Fruit fly (Drosophila melanogaster) whole organism, embryonic: ENCODE data around the gene CG15725.

ENCODE experiments used
- Blimp-1 ChIP-seq: fragments of 200-800 bp; sonication (Bioruptor generic); optimal IDR thresholded peaks from 3 replicates; lab custom pipeline; 2018; ENCODE audit warnings: missing biosample characterization, missing genetic modification characterization, mild to moderate bottlenecking, moderate library complexity, missing genetic modification reagents
- Bteb2 ChIP-seq: fragments of 200-800 bp; sonication (Bioruptor generic); optimal IDR thresholded peaks from 2 replicates; lab custom pipeline; 2016; ENCODE audit warnings: missing biosample characterization, missing genetic modification characterization
- CG10543 ChIP-seq: fragments of 200-800 bp; sonication (Bioruptor generic); optimal IDR thresholded peaks from 3 replicates; lab custom pipeline; 2017; ENCODE audit warnings: missing biosample characterization, mild to moderate bottlenecking, missing genetic modification characterization, moderate library complexity
- CG10959 ChIP-seq: fragments of 200-800 bp; sonication (Bioruptor generic); IDR thresholded peaks from 2 replicates; pipeline ENCODE4 v1.3.6; 2022; ENCODE audit warnings: missing biosample characterization, missing genetic modification characterization
- CG12236 ChIP-seq: fragments of 200-800 bp; sonication (Bioruptor generic); optimal IDR thresholded peaks from 2 replicates; lab custom pipeline; 2016; ENCODE audit warnings: missing biosample characterization, missing genetic modification characterization
- CG15011 ChIP-seq: fragments of 200-800 bp; sonication (Bioruptor generic); optimal IDR thresholded peaks from 3 replicates; lab custom pipeline; 2018; ENCODE audit warnings: missing biosample characterization, mild to moderate bottlenecking, missing genetic modification characterization
- CG15073 ChIP-seq: fragments of 200-800 bp; sonication (Bioruptor generic); optimal IDR thresholded peaks from 2 replicates; lab custom pipeline; 2016; ENCODE audit warnings: missing biosample characterization, missing genetic modification characterization
- CG15601 ChIP-seq: fragments of 200-800 bp; sonication (Bioruptor generic); optimal IDR thresholded peaks from 3 replicates; lab custom pipeline; 2019; ENCODE audit warnings: missing biosample characterization, mild to moderate bottlenecking, missing genetic modification characterization, moderate library complexity
- CG17359 ChIP-seq: fragments of 200-800 bp; sonication (Bioruptor generic); optimal IDR thresholded peaks from 3 replicates; lab custom pipeline; 2018; ENCODE audit warnings: missing biosample characterization, mild to moderate bottlenecking, missing genetic modification characterization, moderate library complexity
- CG17568 ChIP-seq: fragments of 200-800 bp; sonication (Bioruptor generic); optimal IDR thresholded peaks from 2 replicates; lab custom pipeline; 2018; ENCODE audit warnings: missing biosample characterization, mild to moderate bottlenecking, missing genetic modification characterization, moderate library complexity
- CG17829 ChIP-seq: fragments of 200-800 bp; optimal IDR thresholded peaks from 2 replicates; lab custom pipeline; 2019; ENCODE audit warnings: missing biosample characterization, mild to moderate bottlenecking, missing genetic modification characterization, moderate library complexity
- CG18262 ChIP-seq: fragments of 200-800 bp; optimal IDR thresholded peaks from 3 replicates; lab custom pipeline; 2019; ENCODE audit warnings: missing biosample characterization, mild to moderate bottlenecking, missing genetic modification characterization, moderate library complexity
- CG1832 ChIP-seq: fragments of 200-800 bp; sonication (Bioruptor generic); optimal IDR thresholded peaks from 2 replicates; lab custom pipeline; 2017; ENCODE audit warnings: missing biosample characterization, mild to moderate bottlenecking, missing genetic modification characterization, inconsistent platforms
- CG33557 ChIP-seq: fragments of 200-800 bp; sonication (Bioruptor generic); optimal IDR thresholded peaks from 2 replicates; lab custom pipeline; 2019; ENCODE audit warnings: missing biosample characterization, mild to moderate bottlenecking, missing genetic modification characterization, moderate library complexity
- CG3407 ChIP-seq: fragments of 200-800 bp; sonication (Bioruptor generic); optimal IDR thresholded peaks from 2 replicates; lab custom pipeline; 2018; ENCODE audit warnings: missing biosample characterization, mild to moderate bottlenecking, missing genetic modification characterization
- CG4730 ChIP-seq: fragments of 200-800 bp; sonication (Bioruptor generic); IDR thresholded peaks from 2 replicates; pipeline ENCODE4 v1.3.6; 2022; ENCODE audit warnings: missing biosample characterization, missing genetic modification characterization
- CG6654 ChIP-seq: fragments of 200-800 bp; sonication (Bioruptor generic); optimal IDR thresholded peaks from 2 replicates; lab custom pipeline; 2017; ENCODE audit warnings: missing biosample characterization, mild to moderate bottlenecking, missing genetic modification characterization
- CG7745 ChIP-seq: fragments of 200-800 bp; sonication (Bioruptor generic); optimal IDR thresholded peaks from 2 replicates; lab custom pipeline; 2018; ENCODE audit warnings: missing biosample characterization, mild to moderate bottlenecking, missing genetic modification characterization, moderate library complexity
- CG7928 ChIP-seq: fragments of 200-800 bp; sonication (Bioruptor generic); optimal IDR thresholded peaks from 2 replicates; lab custom pipeline; 2017; ENCODE audit warnings: missing biosample characterization, mild to moderate bottlenecking, missing genetic modification characterization
- Drgx ChIP-seq: fragments of 200-800 bp; sonication (Bioruptor generic); IDR thresholded peaks from 2 replicates; pipeline ENCODE4 v1.3.6; 2022; ENCODE audit warnings: missing biosample characterization, missing genetic modification characterization
- Hr3 ChIP-seq: fragments of 200-800 bp; sonication (Bioruptor generic); optimal IDR thresholded peaks from 3 replicates; lab custom pipeline; 2016; ENCODE audit warnings: missing biosample characterization, missing genetic modification characterization
- Med ChIP-seq: fragments of 200-800 bp; sonication (Bioruptor generic); peaks from one replicate; lab custom pipeline; 2016; ENCODE audit warnings: missing biosample characterization, missing genetic modification characterization, mild to moderate bottlenecking, inconsistent platforms, moderate library complexity
- Xbp1 ChIP-seq: fragments of 200-800 bp; sonication (Bioruptor generic); optimal IDR thresholded peaks from 3 replicates; lab custom pipeline; 2016; ENCODE audit warnings: missing biosample characterization, mild to moderate bottlenecking, missing genetic modification characterization
- ab ChIP-seq: fragments of 200-800 bp; sonication (Bioruptor generic); optimal IDR thresholded peaks from 2 replicates; lab custom pipeline; 2016; ENCODE audit warnings: missing biosample characterization, missing genetic modification characterization
- bsh ChIP-seq, 2 experiments: fragments of 200-800 bp; sonication (Bioruptor generic); optimal IDR thresholded peaks; 2 replicates each; lab custom pipeline; 2017 to 2018; ENCODE audit warnings: mild to moderate bottlenecking in 2 of 2, missing biosample characterization in 2 of 2, missing genetic modification characterization in 2 of 2, moderate library complexity in 1 of 2
- da ChIP-seq: fragments of 200-800 bp; sonication (Bioruptor generic); optimal IDR thresholded peaks from 2 replicates; lab custom pipeline; 2016; ENCODE audit warnings: missing biosample characterization, missing genetic modification characterization
- dm ChIP-seq: fragments of 200-800 bp; sonication (Bioruptor generic); optimal IDR thresholded peaks from 3 replicates; lab custom pipeline; 2016; ENCODE audit warnings: missing biosample characterization, missing genetic modification characterization
- ewg ChIP-seq: fragments of 200-800 bp; sonication (Bioruptor generic); optimal IDR thresholded peaks from 3 replicates; lab custom pipeline; 2017; ENCODE audit warnings: mild to moderate bottlenecking, missing biosample characterization, missing genetic modification reagents, missing genetic modification characterization
- gcm ChIP-seq: fragments of 200-800 bp; sonication (Bioruptor generic); optimal IDR thresholded peaks from 2 replicates; lab custom pipeline; 2019; ENCODE audit warnings: missing biosample characterization, mild to moderate bottlenecking, missing genetic modification characterization, moderate library complexity
- grn ChIP-seq: fragments of 200-800 bp; sonication (Bioruptor generic); optimal IDR thresholded peaks from 3 replicates; lab custom pipeline; 2017; ENCODE audit warnings: missing biosample characterization, missing genetic modification characterization
- kni ChIP-seq: fragments of 200-800 bp; sonication (Bioruptor generic); optimal IDR thresholded peaks from 3 replicates; lab custom pipeline; 2017; ENCODE audit warnings: mild to moderate bottlenecking, missing biosample characterization, missing genetic modification reagents, missing genetic modification characterization
- lola ChIP-seq, 3 experiments: fragments of >200 bp in 2 of 3; fragments of 200-800 bp in 1 of 3; sonication (Bioruptor generic) in 1 of 3; optimal IDR thresholded peaks; 2 replicates each; lab custom pipeline; 2017 to 2019; ENCODE audit warnings: missing biosample characterization in 3 of 3, missing genetic modification characterization in 3 of 3, mild to moderate bottlenecking in 1 of 3, moderate library complexity in 1 of 3
- nom ChIP-seq: fragments of 200-800 bp; sonication (Bioruptor generic); optimal IDR thresholded peaks from 2 replicates; lab custom pipeline; 2017; ENCODE audit warnings: missing biosample characterization, missing genetic modification characterization, mild to moderate bottlenecking, moderate library complexity, missing genetic modification reagents
- odd ChIP-seq: fragments of 200-800 bp; sonication (Bioruptor generic); optimal IDR thresholded peaks from 2 replicates; lab custom pipeline; 2017; ENCODE audit warnings: missing biosample characterization, mild to moderate bottlenecking, missing genetic modification characterization
- pfk ChIP-seq: fragments of 200-800 bp; sonication (Bioruptor generic); optimal IDR thresholded peaks from 2 replicates; lab custom pipeline; 2018; ENCODE audit warnings: missing biosample characterization, mild to moderate bottlenecking, missing genetic modification characterization, moderate library complexity
- pho ChIP-seq: fragments of 200-800 bp; sonication (Bioruptor generic); optimal IDR thresholded peaks from 2 replicates; lab custom pipeline; 2016; ENCODE audit warnings: missing biosample characterization, missing genetic modification characterization
- prd ChIP-seq, 3 experiments: fragments of >200 bp in 2 of 3; fragments of 200-800 bp in 1 of 3; sonication (Bioruptor generic) in 1 of 3; optimal IDR thresholded peaks in 2 of 3; IDR thresholded peaks in 1 of 3; 2 replicates in 2 of 3; 3 replicates in 1 of 3; pipeline versions ENCODE4 v1.3.6 to Lab custom; 2017 to 2022; ENCODE audit warnings: missing biosample characterization in 1 of 3, missing genetic modification characterization in 1 of 3
- ro ChIP-seq: fragments of 200-800 bp; sonication (Bioruptor generic); IDR thresholded peaks from 2 replicates; pipeline ENCODE4 v1.3.6; 2022; ENCODE audit warnings: missing biosample characterization, missing genetic modification characterization
- sens ChIP-seq: fragments of 200-800 bp; sonication (Bioruptor generic); peaks from one replicate; lab custom pipeline; 2016; ENCODE audit warnings: missing biosample characterization, missing genetic modification characterization
- sqz ChIP-seq: fragments of 200-800 bp; sonication (Bioruptor generic); optimal IDR thresholded peaks from 3 replicates; lab custom pipeline; 2018; ENCODE audit warnings: missing biosample characterization, mild to moderate bottlenecking, missing genetic modification characterization
- tgo ChIP-seq: fragments of 200-800 bp; sonication (Bioruptor generic); IDR thresholded peaks from 3 replicates; pipeline ENCODE4 v1.3.6; 2022; ENCODE audit warnings: missing biosample characterization, missing genetic modification characterization

The CG15725 gene

dm6 chrX:12673833-12674541, 31.7 kb upstream of the CG15725 start (continued):
- TF ChIP-seq CG17829 (tag; lab: Kevin White, UChicago) (no peak), CG1832 (peak; percentile 49), CG33557 (peak; percentile 75), CG3407 (peak; percentile 14), gcm (GFP tag; lab: Kevin White, UChicago) (peak; percentile 20), tgo (GFP tag; lab: Robert Waterston, UW) (no peak), da (GFP tag; lab: Kevin White, UChicago) (no peak), lola (GFP tag; optimal IDR thresholded peaks at IDR 0.05; lab: Kevin White, UChicago) (peak in 1 of 3 experiments; percentile 34), CG7745 (tag; lab: Kevin White, UChicago) (peak; percentile 57), Bteb2 (GFP tag; lab: Kevin White, UChicago) (no peak), kni (peak; percentile 63), CG6654 (GFP tag; lab: Kevin White, UChicago) (no peak), Blimp-1 (GFP tag; lab: Kevin White, UChicago) (peak; percentile 100), ab (no peak), CG15601 (peak; percentile 23), dm (GFP tag; lab: Kevin White, UChicago) (no peak)

- no peak for TF ChIP-seq gcm (GFP tag; lab: Kevin White, UChicago)
- TF ChIP-seq CG10959 (GFP tag; lab: Robert Waterston, UW) = no peak
- no peak for TF ChIP-seq pho (GFP tag; lab: Kevin White, UChicago)
- TF ChIP-seq CG18262 (tag; lab: Kevin White, UChicago) = no peak
- TF ChIP-seq Xbp1 = peak; percentile 2
- no peak for TF ChIP-seq odd (GFP tag; lab: Kevin White, UChicago)
- TF ChIP-seq CG12236 (GFP tag; lab: Kevin White, UChicago) = no peak
- TF ChIP-seq CG4730 (GFP tag; lab: Robert Waterston, UW) = no peak
- peak; percentile 81 for TF ChIP-seq nom (GFP tag; lab: Kevin White, UChicago)
- no peak for TF ChIP-seq Hr3
- TF ChIP-seq grn (GFP tag; lab: Kevin White, UChicago) = no peak
- TF ChIP-seq CG15011 = no peak
- TF ChIP-seq ewg (GFP tag; lab: Kevin White, UChicago) = no peak
- TF ChIP-seq CG10543 (GFP tag; lab: Kevin White, UChicago) = no peak
- TF ChIP-seq CG15073 = no peak
- peak; percentile 38 for TF ChIP-seq sqz (GFP tag; lab: Kevin White, UChicago)
- no peak for TF ChIP-seq ro
- peak; percentile 48 for TF ChIP-seq Blimp-1 (GFP tag; lab: Kevin White, UChicago)
- peak in 1 of 2 experiments; percentile 31 for TF ChIP-seq bsh (GFP tag; optimal IDR thresholded peaks at IDR 0.05; lab: Kevin White, UChicago)
- no peak for TF ChIP-seq prd (optimal IDR thresholded peaks at IDR 0.05; lab: Kevin White, UChicago)
- 0 out of 3 replicates have a peak, but pooled peaks have one; percentile 12 for TF ChIP-seq prd (GFP tag; IDR thresholded peaks at IDR 0.05; lab: Robert Waterston, UW)
- TF ChIP-seq pfk = no peak
- peak; percentile 39 for TF ChIP-seq Med (GFP tag; lab: Kevin White, UChicago)
- TF ChIP-seq sens (GFP tag; lab: Kevin White, UChicago) = no peak
- no peak for TF ChIP-seq CG7928 (GFP tag; lab: Kevin White, UChicago)
- TF ChIP-seq Drgx (GFP tag; lab: Robert Waterston, UW) = peak; percentile 47; the same call in 1 of the 2 replicates
- TF ChIP-seq CG17359 (tag; lab: Kevin White, UChicago) = peak; percentile 26
- no peak for TF ChIP-seq CG17568
- TF ChIP-seq, all 482 proteins: peak for 9
These were observed 30.4 kb upstream of the CG15725 start for dm6 chrX:12675284-12675683.
